Worm (Caenorhabditis elegans) whole organism, L2 larva: ENCODE data around the gene Y71H2AM.12.
A peak's percentile ranks its signal among the peaks of the same experiment; 100 is the strongest.

Experiments used
- F13H6.1 ChIP-seq: sonication (generic microtip); optimal IDR thresholded peaks from 2 replicates; lab custom pipeline; 2016; ENCODE audit warnings: missing genetic modification characterization, missing compliant biosample characterization
- ZK546.5 ChIP-seq: sonication (generic microtip); optimal IDR thresholded peaks from 2 replicates; lab custom pipeline; 2017; ENCODE audit warnings: missing biosample characterization, missing genetic modification characterization
- alr-1 ChIP-seq: fragments of 150-350 bp; optimal IDR thresholded peaks from 2 replicates; lab custom pipeline; 2014; ENCODE audit warnings: missing biosample characterization, missing genetic modification characterization
- aly-2 ChIP-seq: fragments of 150-350 bp; optimal IDR thresholded peaks from 2 replicates; lab custom pipeline; 2014; ENCODE audit warnings: missing biosample characterization, missing genetic modification characterization
- ama-1 ChIP-seq: fragments of 150-350 bp; optimal IDR thresholded peaks from 2 replicates; lab custom pipeline; 2018; ENCODE audit warnings: inconsistent platforms
- blmp-1 ChIP-seq: sonication (generic microtip); optimal IDR thresholded peaks from 2 replicates; lab custom pipeline; 2017; ENCODE audit warnings: missing genetic modification characterization, mild to moderate bottlenecking, missing compliant biosample characterization, antibody characterized with exemption, moderate library complexity; ENCODE audit not compliant: insufficient read depth
- ceh-16 ChIP-seq: fragments of 150-350 bp; optimal IDR thresholded peaks from 2 replicates; lab custom pipeline; 2014; ENCODE audit warnings: missing biosample characterization, missing genetic modification characterization
- ceh-82 ChIP-seq: fragments of 150-350 bp; optimal IDR thresholded peaks from 2 replicates; lab custom pipeline; 2014; ENCODE audit warnings: missing biosample characterization, missing genetic modification characterization
- crh-2 ChIP-seq: sonication (generic microtip); optimal IDR thresholded peaks from 2 replicates; lab custom pipeline; 2017; ENCODE audit warnings: missing biosample characterization, missing genetic modification characterization
- dmd-4 ChIP-seq: sonication (generic microtip); optimal IDR thresholded peaks from 2 replicates; lab custom pipeline; 2017; ENCODE audit warnings: missing biosample characterization, missing genetic modification characterization
- elt-3 ChIP-seq: sonication (generic microtip); optimal IDR thresholded peaks from 2 replicates; lab custom pipeline; 2017; ENCODE audit warnings: missing biosample characterization, missing genetic modification characterization
- fos-1 ChIP-seq: fragments of 150-350 bp; optimal IDR thresholded peaks from 2 replicates; lab custom pipeline; 2014; ENCODE audit warnings: missing biosample characterization, missing genetic modification characterization
- gmeb-1 ChIP-seq: fragments of 150-350 bp; optimal IDR thresholded peaks from 2 replicates; lab custom pipeline; 2014; ENCODE audit warnings: missing biosample characterization, missing genetic modification characterization
- lin-13 ChIP-seq: fragments of 150-350 bp; optimal IDR thresholded peaks from 2 replicates; lab custom pipeline; 2014; ENCODE audit warnings: missing biosample characterization, missing genetic modification reagents, missing genetic modification characterization
- lsy-2 ChIP-seq, 2 experiments: fragments of 150-350 bp in 1 of 2; sonication (generic microtip) in 1 of 2; optimal IDR thresholded peaks; 2 replicates each; lab custom pipeline; 2014 to 2017; ENCODE audit warnings: missing biosample characterization in 2 of 2, missing genetic modification characterization in 2 of 2
- mab-5 ChIP-seq: fragments of 150-350 bp; optimal IDR thresholded peaks from 2 replicates; lab custom pipeline; 2014; ENCODE audit warnings: missing biosample characterization, missing genetic modification characterization
- nhr-10 ChIP-seq: sonication (generic microtip); optimal IDR thresholded peaks from 2 replicates; lab custom pipeline; 2017; ENCODE audit warnings: missing biosample characterization, missing genetic modification characterization
- nhr-12 ChIP-seq: fragments of 150-350 bp; optimal IDR thresholded peaks from 2 replicates; lab custom pipeline; 2014; ENCODE audit warnings: missing biosample characterization, missing genetic modification characterization
- nhr-129 ChIP-seq: fragments of 150-350 bp; optimal IDR thresholded peaks from 2 replicates; lab custom pipeline; 2014; ENCODE audit warnings: missing biosample characterization, missing genetic modification characterization
- nhr-21 ChIP-seq: fragments of 150-350 bp; optimal IDR thresholded peaks from 2 replicates; lab custom pipeline; 2014; ENCODE audit warnings: missing biosample characterization, missing genetic modification characterization
- nhr-23 ChIP-seq: fragments of 150-350 bp; optimal IDR thresholded peaks from 2 replicates; lab custom pipeline; 2014; ENCODE audit warnings: missing biosample characterization, missing genetic modification reagents, missing genetic modification characterization
- nhr-237 ChIP-seq: fragments of 150-350 bp; optimal IDR thresholded peaks from 2 replicates; lab custom pipeline; 2014; ENCODE audit warnings: missing biosample characterization, missing genetic modification characterization
- nhr-6 ChIP-seq: fragments of 150-350 bp; optimal IDR thresholded peaks from 2 replicates; lab custom pipeline; 2014; ENCODE audit warnings: missing biosample characterization, missing genetic modification characterization
- nhr-77 ChIP-seq: fragments of 150-350 bp; optimal IDR thresholded peaks from 2 replicates; lab custom pipeline; 2014; ENCODE audit warnings: missing biosample characterization, missing genetic modification characterization
- sem-4 ChIP-seq: fragments of 150-350 bp; optimal IDR thresholded peaks from 2 replicates; lab custom pipeline; 2014; ENCODE audit warnings: missing biosample characterization, missing genetic modification reagents, missing genetic modification characterization
- sma-9 ChIP-seq, 2 experiments: fragments of 150-350 bp in 1 of 2; sonication (generic microtip) in 1 of 2; optimal IDR thresholded peaks; 2 replicates each; lab custom pipeline; 2014 to 2016; ENCODE audit warnings: missing genetic modification characterization in 2 of 2, mild to moderate bottlenecking in 1 of 2, missing biosample characterization in 1 of 2, missing compliant biosample characterization in 1 of 2, missing genetic modification reagents in 1 of 2, moderate library complexity in 1 of 2
- snpc-4 ChIP-seq: fragments of 150-350 bp; optimal IDR thresholded peaks from 2 replicates; lab custom pipeline; 2014; ENCODE audit warnings: missing biosample characterization, missing genetic modification characterization
- unc-39 ChIP-seq: fragments of 150-350 bp; optimal IDR thresholded peaks from 2 replicates; lab custom pipeline; 2014; ENCODE audit warnings: missing biosample characterization, missing genetic modification characterization
- unc-55 ChIP-seq: fragments of 150-350 bp; sonication (generic microtip); optimal IDR thresholded peaks from 3 replicates; lab custom pipeline; 2014; ENCODE audit warnings: missing biosample characterization, missing genetic modification reagents, missing genetic modification characterization
- unc-62 ChIP-seq: fragments of 150-350 bp; optimal IDR thresholded peaks from 2 replicates; lab custom pipeline; 2014; ENCODE audit warnings: missing biosample characterization, missing genetic modification reagents, missing genetic modification characterization
- zag-1 ChIP-seq: fragments of 150-350 bp; optimal IDR thresholded peaks from 2 replicates; lab custom pipeline; 2014; ENCODE audit warnings: missing biosample characterization, missing genetic modification characterization
- ztf-11 ChIP-seq: sonication (generic microtip); optimal IDR thresholded peaks from 2 replicates; lab custom pipeline; 2017; ENCODE audit warnings: missing biosample characterization, missing genetic modification characterization
- ztf-4 ChIP-seq: fragments of 150-350 bp; optimal IDR thresholded peaks from 2 replicates; lab custom pipeline; 2014; ENCODE audit warnings: missing biosample characterization, missing genetic modification characterization

The Y71H2AM.12 gene

ce11 chrIII:2768635-2769034 lies 34.7 kb upstream of the Y71H2AM.12 start, which contains the start of gene swsn-3 (continued):
- TF ChIP-seq ceh-16, result peak; percentile 53
- TF ChIP-seq zag-1 (tag; lab: Kevin White, UChicago), result peak; percentile 25
- TF ChIP-seq sma-9 (GFP tag; optimal IDR thresholded peaks at IDR 0.05; lab: Kevin White, UChicago), result peak; percentile 86
- no peak for TF ChIP-seq sma-9 (tag; optimal IDR thresholded peaks at IDR 0.05; lab: Kevin White, UChicago)
- TF ChIP-seq nhr-12, result no peak
- peak; percentile 25 for TF ChIP-seq ceh-82 (tag; lab: Kevin White, UChicago)
- TF ChIP-seq F13H6.1 (tag; lab: Kevin White, UChicago), result peak; percentile 89
- peak; percentile 43 for TF ChIP-seq nhr-237 (tag; lab: Kevin White, UChicago)

ce11 chrIII:2760726-2761125 lies 26.8 kb upstream of the Y71H2AM.12 start, which contains the start of gene pho-9:
Gene pho-9 (minus strand): TSS chrIII:2760816.
- TF ChIP-seq F13H6.1 (tag; lab: Kevin White, UChicago), result peak; percentile 59
- no peak for TF ChIP-seq nhr-23 (tag; lab: Kevin White, UChicago)
- TF ChIP-seq elt-3 (tag; lab: Kevin White, UChicago), result no peak
- TF ChIP-seq crh-2 (tag; lab: Kevin White, UChicago), result peak; percentile 50
- peak; percentile 88 for TF ChIP-seq fos-1 (tag; lab: Kevin White, UChicago)
- TF ChIP-seq snpc-4 (tag; lab: Kevin White, UChicago), result no peak
- TF ChIP-seq nhr-237 (tag; lab: Kevin White, UChicago), result no peak
- peak; percentile 26 for TF ChIP-seq blmp-1 (tag; lab: Kevin White, UChicago)
- TF ChIP-seq sma-9 (GFP tag; optimal IDR thresholded peaks at IDR 0.05; lab: Kevin White, UChicago), result peak; percentile 58
- TF ChIP-seq sma-9 (tag; optimal IDR thresholded peaks at IDR 0.05; lab: Kevin White, UChicago), result no peak

ce11 chrIII:2759308-2759707 lies 25.4 kb upstream of the Y71H2AM.12 start:
- peak; percentile 63 for TF ChIP-seq fos-1 (tag; lab: Kevin White, UChicago)
- TF ChIP-seq nhr-77, result no peak

- TF ChIP-seq ZK546.5 (tag; lab: Kevin White, UChicago) (no peak), nhr-21 (tag; lab: Kevin White, UChicago) (no peak), ztf-11 (no peak), alr-1 (tag; lab: Kevin White, UChicago) (no peak), unc-39 (tag; lab: Kevin White, UChicago) (no peak), lsy-2 (tag; optimal IDR thresholded peaks at IDR 0.05; lab: Kevin White, UChicago) (no peak), unc-55 (GFP tag; lab: Kevin White, UChicago) (no peak), nhr-10 (no peak), dmd-4 (tag; lab: Kevin White, UChicago) (no peak), ama-1 (lab: Kevin White, UChicago) (no peak), F13H6.1 (tag; lab: Kevin White, UChicago) (no peak), nhr-6 (tag; lab: Kevin White, UChicago) (no peak), nhr-23 (tag; lab: Kevin White, UChicago) (no peak), sma-9 (GFP tag; optimal IDR thresholded peaks at IDR 0.05; lab: Kevin White, UChicago) (no peak), sma-9 (tag; optimal IDR thresholded peaks at IDR 0.05; lab: Kevin White, UChicago) (no peak)
Measured at ce11 chrIII:2758092-2758491, 24.2 kb upstream of the Y71H2AM.12 start.

ce11 chrIII:2757478-2757877 lies 23.6 kb upstream of the Y71H2AM.12 start:
- TF ChIP-seq mab-5 (tag; lab: Kevin White, UChicago), result no peak
- no peak for TF ChIP-seq unc-55 (GFP tag; lab: Kevin White, UChicago)
- TF ChIP-seq sem-4 (tag; lab: Kevin White, UChicago), result no peak
- TF ChIP-seq ceh-82 (tag; lab: Kevin White, UChicago), result no peak
- TF ChIP-seq gmeb-1, result no peak
- TF ChIP-seq ztf-4 (tag; lab: Kevin White, UChicago), result no peak
- TF ChIP-seq, all 48 proteins: peak for 0

ce11 chrIII:2756260-2756659 lies 22.4 kb upstream of the Y71H2AM.12 start, which contains the start of gene gldi-9:
Gene gldi-9 (minus strand): TSS chrIII:2756360.
- TF ChIP-seq elt-3 (tag; lab: Kevin White, UChicago) (no peak), lin-13 (GFP tag; lab: Kevin White, UChicago) (no peak), crh-2 (tag; lab: Kevin White, UChicago) (no peak), unc-62 (GFP tag; lab: Kevin White, UChicago) (no peak), ztf-4 (tag; lab: Kevin White, UChicago) (no peak), nhr-129 (tag; lab: Kevin White, UChicago) (no peak), dmd-4 (tag; lab: Kevin White, UChicago) (no peak), fos-1 (tag; lab: Kevin White, UChicago) (no peak), unc-55 (GFP tag; lab: Kevin White, UChicago) (no peak), nhr-21 (tag; lab: Kevin White, UChicago) (no peak), lsy-2 (tag; optimal IDR thresholded peaks at IDR 0.05; lab: Kevin White, UChicago) (no peak), aly-2 (tag; lab: Kevin White, UChicago) (no peak), sem-4 (tag; lab: Kevin White, UChicago) (no peak)
